Fruit fly (Drosophila melanogaster) Kc167 (cell line): ENCODE measurements around the gene CG18258.

Experiments
- Myc ChIP-seq: fragments of >200 bp; optimal IDR thresholded peaks from 2 replicates; lab custom pipeline; 2017; ENCODE audit warnings: missing external identifiers
- Sin3A ChIP-seq: fragments of >200 bp; optimal IDR thresholded peaks from 2 replicates; lab custom pipeline; 2018; ENCODE audit warnings: missing external identifiers
- h ChIP-seq: fragments of >200 bp; optimal IDR thresholded peaks from 3 replicates; lab custom pipeline; 2018; ENCODE audit warnings: missing external identifiers
- insv ChIP-seq: fragments of >200 bp; optimal IDR thresholded peaks from 3 replicates; lab custom pipeline; 2018; ENCODE audit warnings: missing external identifiers
- psq ChIP-seq: fragments of >200 bp; optimal IDR thresholded peaks from 2 replicates; lab custom pipeline; 2017; ENCODE audit warnings: missing external identifiers
- ttk ChIP-seq: sonication (Bioruptor generic); optimal IDR thresholded peaks from 2 replicates; lab custom pipeline; 2017; ENCODE audit warnings: missing external identifiers

The CG18258 gene

DNA sequence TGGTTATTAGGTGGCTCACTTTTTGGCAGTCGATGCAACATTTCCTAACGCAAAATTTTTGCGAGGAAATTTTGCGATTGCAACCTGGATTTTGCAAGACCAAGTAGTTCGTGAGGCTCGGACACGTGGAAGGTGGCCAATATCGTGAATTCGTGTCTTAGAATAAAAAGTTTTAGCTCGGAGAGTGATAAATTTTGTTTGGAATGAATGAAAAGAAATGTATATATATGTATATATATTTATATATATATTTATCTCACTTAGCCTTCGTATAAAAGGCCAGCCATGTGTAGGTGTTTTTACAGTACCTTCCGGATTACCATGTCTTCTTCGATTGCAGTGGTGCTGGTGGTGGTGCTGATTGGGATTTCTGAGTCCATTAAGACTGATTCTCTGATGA lies at the start of gene CG18258:
CG18258 (plus strand) TSS at position 301 of the 400 bp plus-strand sequence.
- TF ChIP-seq psq (lab: Kevin White, UChicago): no peak
- no peak for TF ChIP-seq insv (lab: Kevin White, UChicago)
- TF ChIP-seq Sin3A (lab: Kevin White, UChicago): no peak
- no peak for TF ChIP-seq ttk (lab: Kevin White, UChicago)
- no peak for TF ChIP-seq h (lab: Kevin White, UChicago)
- no peak for TF ChIP-seq Myc (lab: Kevin White, UChicago)

dm6 chrX:17162446-17163013 lies 49.6 kb upstream of the CG18258 start:
- TF ChIP-seq psq (lab: Kevin White, UChicago) (no peak), ttk (lab: Kevin White, UChicago) (no peak), Sin3A (lab: Kevin White, UChicago) (no peak), h (lab: Kevin White, UChicago) (no peak), insv (lab: Kevin White, UChicago) (no peak), Myc (lab: Kevin White, UChicago) (no peak)

- TF ChIP-seq ttk (lab: Kevin White, UChicago) (no peak), h (lab: Kevin White, UChicago) (no peak), Sin3A (lab: Kevin White, UChicago) (no peak), psq (lab: Kevin White, UChicago) (no peak), insv (lab: Kevin White, UChicago) (no peak), Myc (lab: Kevin White, UChicago) (no peak)
Observed at dm6 chrX:17167304-17167703, 44.8 kb upstream of the CG18258 start.

- TF ChIP-seq ttk (lab: Kevin White, UChicago) (no peak), h (lab: Kevin White, UChicago) (no peak)
Observed at dm6 chrX:17170484-17170944, 41.6 kb upstream of the CG18258 start.

dm6 chrX:17172123-17172522 lies 40.0 kb upstream of the CG18258 start:
- TF ChIP-seq ttk (lab: Kevin White, UChicago) (no peak), Sin3A (lab: Kevin White, UChicago) (no peak), insv (lab: Kevin White, UChicago) (no peak), psq (lab: Kevin White, UChicago) (no peak), Myc (lab: Kevin White, UChicago) (no peak), h (lab: Kevin White, UChicago) (no peak)

DNA sequence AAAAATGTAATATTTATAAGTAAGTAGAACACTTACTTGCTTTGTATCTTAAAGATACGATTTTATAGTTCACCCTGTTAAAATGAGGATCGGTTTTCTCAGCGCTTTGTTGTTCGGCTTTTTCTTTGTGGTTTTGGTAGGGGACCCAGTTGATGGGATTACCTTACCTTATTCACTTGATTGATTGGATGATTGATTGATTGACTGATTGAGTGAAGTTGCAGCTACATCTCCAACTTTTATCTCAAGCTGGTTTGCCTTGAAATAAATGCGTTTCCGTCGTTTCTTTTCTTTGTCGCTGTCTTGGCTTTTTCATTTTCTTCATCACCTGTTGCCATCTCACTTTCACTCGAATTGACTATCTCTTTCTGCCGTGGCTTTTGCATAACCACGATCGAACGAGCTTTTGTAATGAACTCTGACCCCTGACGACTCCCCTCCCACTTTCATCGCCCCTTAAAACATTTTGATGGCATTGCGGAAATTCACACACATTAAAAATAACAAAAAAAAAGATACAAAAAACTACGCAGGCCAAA lies 39.3 kb upstream of the CG18258 start:
- TF ChIP-seq Sin3A (lab: Kevin White, UChicago): no peak

DNA sequence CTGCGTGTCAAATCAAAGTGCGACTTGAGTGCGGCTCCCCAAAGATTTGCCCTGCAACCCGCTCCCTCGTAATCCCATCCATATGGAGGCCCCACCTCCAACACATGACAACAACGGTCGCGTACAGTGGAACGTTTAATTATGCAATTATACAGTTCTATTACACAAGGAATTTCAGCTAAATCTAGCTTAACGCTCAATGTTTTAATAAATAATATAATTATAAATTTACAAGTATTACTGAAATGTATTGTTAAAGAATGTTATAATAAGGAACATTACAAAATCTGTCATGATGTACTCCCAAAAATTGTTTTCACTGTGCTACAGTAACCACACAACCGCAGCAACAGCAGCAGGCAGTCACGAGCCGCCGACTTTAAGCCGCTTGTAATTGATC lies 38.0 kb upstream of the CG18258 start:
- TF ChIP-seq Sin3A (lab: Kevin White, UChicago) (no peak), h (lab: Kevin White, UChicago) (no peak), insv (lab: Kevin White, UChicago) (no peak), psq (lab: Kevin White, UChicago) (no peak), ttk (lab: Kevin White, UChicago) (no peak), Myc (lab: Kevin White, UChicago) (no peak)

DNA sequence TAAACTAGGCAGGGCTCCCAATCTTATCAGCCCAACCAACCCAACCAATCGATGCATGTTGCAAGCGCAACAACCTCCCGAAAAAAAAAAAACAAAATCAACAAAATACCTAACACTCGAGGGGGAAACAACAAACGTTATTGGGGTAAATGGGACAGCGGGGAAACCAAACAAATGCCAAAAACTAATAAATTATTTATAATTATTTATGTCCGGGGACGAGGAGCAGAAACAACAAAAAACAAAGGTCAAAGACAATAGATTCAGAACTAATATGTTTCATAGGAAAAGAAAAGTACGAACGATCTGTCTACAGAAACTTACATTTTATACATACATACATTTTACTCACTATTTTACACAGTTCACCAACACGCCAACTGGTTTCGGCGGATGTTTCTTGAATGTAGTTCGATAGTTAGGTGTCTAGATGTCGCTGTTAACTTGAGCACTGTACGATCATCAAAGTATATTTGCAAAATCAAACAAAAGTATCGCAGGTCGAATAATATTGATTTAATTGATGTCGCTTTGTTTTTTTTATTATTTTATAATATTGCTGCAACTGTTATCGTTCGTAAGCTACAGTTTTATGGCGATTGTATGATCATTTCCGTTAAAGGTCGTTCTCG lies 36.4 kb upstream of the CG18258 start:
- no peak for TF ChIP-seq psq (lab: Kevin White, UChicago)

dm6 chrX:17176542-17176941 lies 35.6 kb upstream of the CG18258 start:
- TF ChIP-seq h (lab: Kevin White, UChicago): no peak
- TF ChIP-seq psq (lab: Kevin White, UChicago): no peak
- no peak for TF ChIP-seq Sin3A (lab: Kevin White, UChicago)
- no peak for TF ChIP-seq Myc (lab: Kevin White, UChicago)
- TF ChIP-seq insv (lab: Kevin White, UChicago): no peak
- TF ChIP-seq ttk (lab: Kevin White, UChicago): no peak

DNA sequence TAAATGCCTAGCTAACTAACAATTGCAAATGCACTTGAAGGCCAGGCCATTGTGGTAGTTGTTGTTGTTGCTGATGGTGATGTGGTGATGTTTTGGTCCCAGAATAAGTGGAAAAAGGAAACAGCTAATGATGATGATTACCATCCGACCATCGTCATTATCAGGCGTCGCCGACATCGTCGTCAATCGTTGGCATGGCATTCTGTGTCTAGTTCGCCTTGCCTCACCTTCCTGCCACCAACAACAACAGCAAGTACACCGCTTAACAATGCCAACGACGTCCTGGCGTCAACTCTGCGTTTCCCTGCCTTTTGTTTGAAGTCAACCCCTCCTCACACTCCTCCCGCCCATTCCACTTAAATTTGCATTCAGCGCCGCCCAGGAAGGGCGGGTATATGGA lies 34.5 kb upstream of the CG18258 start:
- TF ChIP-seq psq (lab: Kevin White, UChicago) (no peak), h (lab: Kevin White, UChicago) (no peak), ttk (lab: Kevin White, UChicago) (no peak), Myc (lab: Kevin White, UChicago) (no peak), Sin3A (lab: Kevin White, UChicago) (no peak), insv (lab: Kevin White, UChicago) (no peak)

DNA sequence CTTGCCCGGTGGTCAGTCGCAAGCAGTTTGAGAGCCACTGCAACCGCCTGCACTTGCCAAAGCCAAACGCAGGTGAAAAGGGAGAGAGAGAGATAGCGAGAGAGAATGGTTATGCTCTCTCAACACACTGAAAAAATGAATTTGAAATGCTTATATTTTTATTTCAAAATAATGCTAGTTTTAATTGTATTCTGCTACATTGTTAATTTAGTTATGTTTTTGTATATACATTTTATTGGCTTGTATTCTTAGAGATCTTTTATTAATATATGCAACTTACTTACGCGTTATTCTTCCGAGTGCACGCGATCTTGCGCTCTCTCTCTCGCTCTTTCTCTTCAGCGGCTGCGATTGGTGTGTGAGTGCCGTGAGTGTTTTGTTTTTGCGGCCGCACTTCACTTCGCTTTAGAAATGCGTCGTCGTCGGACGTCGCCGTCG lies 33.6 kb upstream of the CG18258 start:
- TF ChIP-seq psq (lab: Kevin White, UChicago): no peak
- no peak for TF ChIP-seq insv (lab: Kevin White, UChicago)
- no peak for TF ChIP-seq h (lab: Kevin White, UChicago)
- TF ChIP-seq ttk (lab: Kevin White, UChicago): no peak
- no peak for TF ChIP-seq Myc (lab: Kevin White, UChicago)
- TF ChIP-seq Sin3A (lab: Kevin White, UChicago): no peak

dm6 chrX:17180523-17180922 lies 31.6 kb upstream of the CG18258 start:
- TF ChIP-seq insv (lab: Kevin White, UChicago) (no peak), ttk (lab: Kevin White, UChicago) (no peak), h (lab: Kevin White, UChicago) (no peak), Myc (lab: Kevin White, UChicago) (no peak), Sin3A (lab: Kevin White, UChicago) (no peak), psq (lab: Kevin White, UChicago) (no peak)
